Worm (Caenorhabditis elegans): Measurements from ENCODE around the gene fbxa-183.

- TF ChIP-seq pha-4 (tag; optimal IDR thresholded peaks at IDR 0.05): no peak
- TF ChIP-seq nhr-28 (tag; optimal IDR thresholded peaks at IDR 0.05): no peak
- TF ChIP-seq sptf-1 (tag; optimal IDR thresholded peaks at IDR 0.05): no peak
- no peak for TF ChIP-seq bed-3 (GFP tag; optimal IDR thresholded peaks at IDR 0.05)
- TF ChIP-seq nhr-237 (tag; optimal IDR thresholded peaks at IDR 0.05): no peak
- TF ChIP-seq blmp-1 (tag; optimal IDR thresholded peaks at IDR 0.05): no peak
- no peak for TF ChIP-seq snpc-4 (tag; optimal IDR thresholded peaks at IDR 0.05)
- no peak for TF ChIP-seq unc-62 (GFP tag; optimal IDR thresholded peaks at IDR 0.05)
- TF ChIP-seq mab-5 (tag; optimal IDR thresholded peaks at IDR 0.05): no peak
- TF ChIP-seq elt-3 (tag; optimal IDR thresholded peaks at IDR 0.05): no peak
- no peak for TF ChIP-seq nhr-12 (tag; optimal IDR thresholded peaks at IDR 0.05)
Observed at ce11 chrV:5792031-5792430, 9.4 kb upstream of the fbxa-183 start, which contains the start of gene ZC250.2.
